Worm (Caenorhabditis elegans) whole organism, L2 larva: ENCODE measurements around the gene eri-5.

ENCODE experiments used
- C34F6.9 ChIP-seq: fragments of 150-350 bp; optimal IDR thresholded peaks from 2 replicates; lab custom pipeline; 2014; ENCODE audit warnings: missing biosample characterization, missing genetic modification characterization
- F13H6.1 ChIP-seq: sonication (generic microtip); optimal IDR thresholded peaks from 2 replicates; lab custom pipeline; 2016; ENCODE audit warnings: missing genetic modification characterization, missing compliant biosample characterization
- R02D3.7 ChIP-seq: fragments of 150-350 bp; optimal IDR thresholded peaks from 2 replicates; lab custom pipeline; 2014; ENCODE audit warnings: missing biosample characterization, missing genetic modification characterization
- Y55F3AM.14 ChIP-seq: fragments of 200-800 bp; sonication (Bioruptor generic); optimal IDR thresholded peaks from 2 replicates; lab custom pipeline; 2018; ENCODE audit warnings: mild to moderate bottlenecking, missing genetic modification characterization, missing compliant biosample characterization
- ZK546.5 ChIP-seq: sonication (generic microtip); optimal IDR thresholded peaks from 2 replicates; lab custom pipeline; 2017; ENCODE audit warnings: missing biosample characterization, missing genetic modification characterization
- alr-1 ChIP-seq: fragments of 150-350 bp; optimal IDR thresholded peaks from 2 replicates; lab custom pipeline; 2014; ENCODE audit warnings: missing biosample characterization, missing genetic modification characterization
- aly-2 ChIP-seq: fragments of 150-350 bp; optimal IDR thresholded peaks from 2 replicates; lab custom pipeline; 2014; ENCODE audit warnings: missing biosample characterization, missing genetic modification characterization
- ama-1 ChIP-seq: fragments of 150-350 bp; optimal IDR thresholded peaks from 2 replicates; lab custom pipeline; 2018; ENCODE audit warnings: inconsistent platforms
- blmp-1 ChIP-seq: sonication (generic microtip); optimal IDR thresholded peaks from 2 replicates; lab custom pipeline; 2017; ENCODE audit warnings: missing genetic modification characterization, mild to moderate bottlenecking, missing compliant biosample characterization, antibody characterized with exemption, moderate library complexity; ENCODE audit not compliant: insufficient read depth
- ceh-16 ChIP-seq: fragments of 150-350 bp; optimal IDR thresholded peaks from 2 replicates; lab custom pipeline; 2014; ENCODE audit warnings: missing biosample characterization, missing genetic modification characterization
- ceh-82 ChIP-seq: fragments of 150-350 bp; optimal IDR thresholded peaks from 2 replicates; lab custom pipeline; 2014; ENCODE audit warnings: missing biosample characterization, missing genetic modification characterization
- crh-2 ChIP-seq: sonication (generic microtip); optimal IDR thresholded peaks from 2 replicates; lab custom pipeline; 2017; ENCODE audit warnings: missing biosample characterization, missing genetic modification characterization
- dmd-4 ChIP-seq: sonication (generic microtip); optimal IDR thresholded peaks from 2 replicates; lab custom pipeline; 2017; ENCODE audit warnings: missing biosample characterization, missing genetic modification characterization
- egl-27 ChIP-seq: sonication (generic microtip); optimal IDR thresholded peaks from 3 replicates; lab custom pipeline; 2017; ENCODE audit warnings: missing biosample characterization, missing genetic modification reagents, missing genetic modification characterization
- elt-1 ChIP-seq: fragments of 150-350 bp; optimal IDR thresholded peaks from 2 replicates; lab custom pipeline; 2014; ENCODE audit warnings: missing biosample characterization, missing genetic modification characterization
- elt-3 ChIP-seq: sonication (generic microtip); optimal IDR thresholded peaks from 2 replicates; lab custom pipeline; 2017; ENCODE audit warnings: missing biosample characterization, missing genetic modification characterization
- fos-1 ChIP-seq: fragments of 150-350 bp; optimal IDR thresholded peaks from 2 replicates; lab custom pipeline; 2014; ENCODE audit warnings: missing biosample characterization, missing genetic modification characterization
- gmeb-1 ChIP-seq: fragments of 150-350 bp; optimal IDR thresholded peaks from 2 replicates; lab custom pipeline; 2014; ENCODE audit warnings: missing biosample characterization, missing genetic modification characterization
- lin-11 ChIP-seq: fragments of 150-350 bp; sonication (generic microtip); optimal IDR thresholded peaks from 2 replicates; lab custom pipeline; 2014; ENCODE audit warnings: missing biosample characterization, missing genetic modification characterization, inconsistent platforms, mixed read lengths
- lin-13 ChIP-seq: fragments of 150-350 bp; optimal IDR thresholded peaks from 2 replicates; lab custom pipeline; 2014; ENCODE audit warnings: missing biosample characterization, missing genetic modification reagents, missing genetic modification characterization
- lin-39 ChIP-seq: fragments of 150-350 bp; optimal IDR thresholded peaks from 2 replicates; lab custom pipeline; 2014; ENCODE audit warnings: missing biosample characterization, missing genetic modification reagents, missing genetic modification characterization
- lsy-2 ChIP-seq, 2 experiments: fragments of 150-350 bp in 1 of 2; sonication (generic microtip) in 1 of 2; optimal IDR thresholded peaks; 2 replicates each; lab custom pipeline; 2014 to 2017; ENCODE audit warnings: missing biosample characterization in 2 of 2, missing genetic modification characterization in 2 of 2
- mab-5 ChIP-seq: fragments of 150-350 bp; optimal IDR thresholded peaks from 2 replicates; lab custom pipeline; 2014; ENCODE audit warnings: missing biosample characterization, missing genetic modification characterization
- mbf-1 ChIP-seq: sonication (generic microtip); optimal IDR thresholded peaks from 2 replicates; lab custom pipeline; 2017; ENCODE audit warnings: missing biosample characterization, missing genetic modification characterization
- mdl-1 ChIP-seq, 2 experiments: fragments of 150-350 bp in 1 of 2; sonication (generic microtip) in 1 of 2; optimal IDR thresholded peaks; 2 replicates each; lab custom pipeline; 2017; ENCODE audit warnings: missing biosample characterization in 2 of 2, missing genetic modification characterization in 2 of 2
- nhr-10 ChIP-seq: sonication (generic microtip); optimal IDR thresholded peaks from 2 replicates; lab custom pipeline; 2017; ENCODE audit warnings: missing biosample characterization, missing genetic modification characterization
- nhr-11 ChIP-seq: fragments of 150-350 bp; optimal IDR thresholded peaks from 2 replicates; lab custom pipeline; 2014; ENCODE audit warnings: missing biosample characterization, missing genetic modification characterization
- nhr-12 ChIP-seq: fragments of 150-350 bp; optimal IDR thresholded peaks from 2 replicates; lab custom pipeline; 2014; ENCODE audit warnings: missing biosample characterization, missing genetic modification characterization
- nhr-129 ChIP-seq: fragments of 150-350 bp; optimal IDR thresholded peaks from 2 replicates; lab custom pipeline; 2014; ENCODE audit warnings: missing biosample characterization, missing genetic modification characterization
- nhr-21 ChIP-seq: fragments of 150-350 bp; optimal IDR thresholded peaks from 2 replicates; lab custom pipeline; 2014; ENCODE audit warnings: missing biosample characterization, missing genetic modification characterization
- nhr-23 ChIP-seq: fragments of 150-350 bp; optimal IDR thresholded peaks from 2 replicates; lab custom pipeline; 2014; ENCODE audit warnings: missing biosample characterization, missing genetic modification reagents, missing genetic modification characterization
- nhr-237 ChIP-seq: fragments of 150-350 bp; optimal IDR thresholded peaks from 2 replicates; lab custom pipeline; 2014; ENCODE audit warnings: missing biosample characterization, missing genetic modification characterization
- nhr-25 ChIP-seq: fragments of 150-350 bp; sonication (generic microtip); optimal IDR thresholded peaks from 3 replicates; lab custom pipeline; 2014; ENCODE audit warnings: missing biosample characterization, missing genetic modification characterization
- nhr-6 ChIP-seq: fragments of 150-350 bp; optimal IDR thresholded peaks from 2 replicates; lab custom pipeline; 2014; ENCODE audit warnings: missing biosample characterization, missing genetic modification characterization
- nhr-77 ChIP-seq: fragments of 150-350 bp; optimal IDR thresholded peaks from 2 replicates; lab custom pipeline; 2014; ENCODE audit warnings: missing biosample characterization, missing genetic modification characterization
- peb-1 ChIP-seq: fragments of 150-350 bp; optimal IDR thresholded peaks from 2 replicates; lab custom pipeline; 2014; ENCODE audit warnings: missing biosample characterization, missing genetic modification characterization
- sem-4 ChIP-seq: fragments of 150-350 bp; optimal IDR thresholded peaks from 2 replicates; lab custom pipeline; 2014; ENCODE audit warnings: missing biosample characterization, missing genetic modification reagents, missing genetic modification characterization
- skn-1 ChIP-seq: sonication (generic microtip); optimal IDR thresholded peaks from 2 replicates; lab custom pipeline; 2017; ENCODE audit warnings: missing biosample characterization, missing genetic modification characterization
- sma-3 ChIP-seq: sonication (generic microtip); optimal IDR thresholded peaks from 2 replicates; lab custom pipeline; 2016; ENCODE audit warnings: missing genetic modification reagents, missing genetic modification characterization, missing compliant biosample characterization
- sma-9 ChIP-seq, 2 experiments: fragments of 150-350 bp in 1 of 2; sonication (generic microtip) in 1 of 2; optimal IDR thresholded peaks; 2 replicates each; lab custom pipeline; 2014 to 2016; ENCODE audit warnings: missing genetic modification characterization in 2 of 2, mild to moderate bottlenecking in 1 of 2, missing biosample characterization in 1 of 2, missing compliant biosample characterization in 1 of 2, missing genetic modification reagents in 1 of 2, moderate library complexity in 1 of 2
- snpc-4 ChIP-seq: fragments of 150-350 bp; optimal IDR thresholded peaks from 2 replicates; lab custom pipeline; 2014; ENCODE audit warnings: missing biosample characterization, missing genetic modification characterization
- unc-39 ChIP-seq: fragments of 150-350 bp; optimal IDR thresholded peaks from 2 replicates; lab custom pipeline; 2014; ENCODE audit warnings: missing biosample characterization, missing genetic modification characterization
- unc-55 ChIP-seq: fragments of 150-350 bp; sonication (generic microtip); optimal IDR thresholded peaks from 3 replicates; lab custom pipeline; 2014; ENCODE audit warnings: missing biosample characterization, missing genetic modification reagents, missing genetic modification characterization
- unc-62 ChIP-seq: fragments of 150-350 bp; optimal IDR thresholded peaks from 2 replicates; lab custom pipeline; 2014; ENCODE audit warnings: missing biosample characterization, missing genetic modification reagents, missing genetic modification characterization
- zag-1 ChIP-seq: fragments of 150-350 bp; optimal IDR thresholded peaks from 2 replicates; lab custom pipeline; 2014; ENCODE audit warnings: missing biosample characterization, missing genetic modification characterization
- ztf-1 ChIP-seq: fragments of 200-800 bp; sonication (Bioruptor generic); conservative IDR thresholded peaks from 2 replicates; pipeline ENCODE4 v1.3.6; 2022; ENCODE audit warnings: missing genetic modification characterization, missing compliant biosample characterization
- ztf-11 ChIP-seq: sonication (generic microtip); optimal IDR thresholded peaks from 2 replicates; lab custom pipeline; 2017; ENCODE audit warnings: missing biosample characterization, missing genetic modification characterization
- ztf-4 ChIP-seq: fragments of 150-350 bp; optimal IDR thresholded peaks from 2 replicates; lab custom pipeline; 2014; ENCODE audit warnings: missing biosample characterization, missing genetic modification characterization

eri-5 gene

ce11 chrIV:2388949-2389495 lies 1.6 kb upstream of the eri-5 start, which contains the start of gene trap-3 (continued):
- peak; percentile 76 for TF ChIP-seq ceh-16 (tag; lab: Kevin White, UChicago)
- peak; percentile 82 for TF ChIP-seq snpc-4

ce11 chrIV:2389745-2390144 lies 876 bp upstream of the eri-5 start:
- TF ChIP-seq lin-13, result no peak
- TF ChIP-seq, all 48 proteins: peak for 0

ce11 chrIV:2390251-2390672 lies 359 bp upstream of the eri-5 start:
- TF ChIP-seq nhr-21 (peak; percentile 37), mbf-1 (tag; lab: Kevin White, UChicago) (no peak), snpc-4 (no peak), ceh-82 (tag; lab: Kevin White, UChicago) (no peak), ceh-16 (tag; lab: Kevin White, UChicago) (no peak), nhr-23 (tag; lab: Kevin White, UChicago) (no peak), zag-1 (tag; lab: Kevin White, UChicago) (no peak), alr-1 (tag; lab: Kevin White, UChicago) (no peak), elt-1 (tag; lab: Kevin White, UChicago) (no peak), lin-11 (tag; lab: Kevin White, UChicago) (no peak), Y55F3AM.14 (GFP tag; lab: Kevin White, UChicago) (peak; percentile 43), sma-3 (GFP tag; lab: Kevin White, UChicago) (peak; percentile 65), nhr-129 (tag; lab: Kevin White, UChicago) (peak; percentile 4), nhr-237 (tag; lab: Kevin White, UChicago) (no peak), nhr-12 (tag; lab: Kevin White, UChicago) (no peak), ama-1 (lab: Kevin White, UChicago) (no peak), fos-1 (tag; lab: Kevin White, UChicago) (no peak), crh-2 (no peak), gmeb-1 (tag; lab: Kevin White, UChicago) (peak; percentile 52), R02D3.7 (tag; lab: Kevin White, UChicago) (no peak), unc-55 (peak; percentile 33), lin-13 (peak; percentile 35), nhr-25 (tag; lab: Kevin White, UChicago) (peak; percentile 35), sma-9 (GFP tag; optimal IDR thresholded peaks at IDR 0.05; lab: Kevin White, UChicago) (no peak), sma-9 (tag; optimal IDR thresholded peaks at IDR 0.05; lab: Kevin White, UChicago) (no peak), egl-27 (tag; lab: Kevin White, UChicago) (no peak), nhr-10 (tag; lab: Kevin White, UChicago) (no peak), nhr-6 (tag; lab: Kevin White, UChicago) (no peak), ztf-1 (GFP tag; lab: Robert Waterston, UW) (no peak), mab-5 (no peak), ZK546.5 (tag; lab: Kevin White, UChicago) (no peak), F13H6.1 (tag; lab: Kevin White, UChicago) (no peak), nhr-77 (tag; lab: Kevin White, UChicago) (no peak), peb-1 (tag; lab: Kevin White, UChicago) (no peak), C34F6.9 (tag; lab: Kevin White, UChicago) (no peak), skn-1 (tag; lab: Kevin White, UChicago) (no peak), ztf-4 (tag; lab: Kevin White, UChicago) (peak; percentile 40), unc-62 (GFP tag; lab: Kevin White, UChicago) (no peak), aly-2 (no peak), dmd-4 (tag; lab: Kevin White, UChicago) (no peak), elt-3 (no peak), sem-4 (tag; lab: Kevin White, UChicago) (peak; percentile 63), blmp-1 (no peak), unc-39 (no peak), lin-39 (no peak), ztf-11 (tag; lab: Kevin White, UChicago) (no peak), nhr-11 (tag; lab: Kevin White, UChicago) (no peak), mdl-1 (tag; optimal IDR thresholded peaks at IDR 0.05; lab: Kevin White, UChicago) (no peak), lsy-2 (tag; optimal IDR thresholded peaks at IDR 0.05; lab: Kevin White, UChicago) (peak; percentile 9 to 61)
- TF ChIP-seq, all 48 proteins: peak for 11
